Fruit fly (Drosophila melanogaster) whole organism, pupa: Measurements from ENCODE around the gene lgs.
A peak's percentile ranks its signal among the peaks of the same experiment; 100 is the strongest.

Experiments used
- CG10348 ChIP-seq: fragments of 200-800 bp; sonication (Bioruptor generic); IDR thresholded peaks from 2 replicates; pipeline ENCODE4 v1.3.6; 2022; ENCODE audit warnings: missing biosample characterization, missing genetic modification characterization
- CG12605 ChIP-seq: fragments of 200-800 bp; sonication (Bioruptor generic); IDR thresholded peaks from 2 replicates; pipeline ENCODE4 v1.3.6; 2022; ENCODE audit warnings: missing biosample characterization, missing genetic modification characterization
- CG13204 ChIP-seq: fragments of 200-800 bp; sonication (Bioruptor generic); optimal IDR thresholded peaks from 2 replicates; lab custom pipeline; 2018; ENCODE audit warnings: missing biosample characterization, mild to moderate bottlenecking, missing genetic modification characterization, moderate library complexity
- CG14655 ChIP-seq: fragments of 200-800 bp; sonication (Bioruptor generic); optimal IDR thresholded peaks from 3 replicates; lab custom pipeline; 2017; ENCODE audit warnings: mild to moderate bottlenecking, missing biosample characterization, missing genetic modification reagents, missing genetic modification characterization
- CG15710 ChIP-seq: fragments of 200-800 bp; sonication (Bioruptor generic); optimal IDR thresholded peaks from 2 replicates; lab custom pipeline; 2018; ENCODE audit warnings: missing biosample characterization, mild to moderate bottlenecking, missing genetic modification characterization, moderate library complexity
- CG17806 ChIP-seq: fragments of 200-800 bp; sonication (Bioruptor generic); optimal IDR thresholded peaks from 2 replicates; lab custom pipeline; 2018; ENCODE audit warnings: missing biosample characterization, mild to moderate bottlenecking, missing genetic modification characterization, moderate library complexity
- CG32121 ChIP-seq: fragments of 200-800 bp; sonication (Bioruptor generic); IDR thresholded peaks from 2 replicates; pipeline ENCODE4 v1.3.6; 2022; ENCODE audit warnings: missing biosample characterization, missing genetic modification characterization
- CG34367 ChIP-seq: fragments of 200-800 bp; sonication (Bioruptor generic); optimal IDR thresholded peaks from 2 replicates; lab custom pipeline; 2018; ENCODE audit warnings: missing biosample characterization, mild to moderate bottlenecking, missing genetic modification characterization
- CG4496 ChIP-seq: fragments of 200-800 bp; sonication (Bioruptor generic); IDR thresholded peaks from 3 replicates; pipeline ENCODE4 v1.3.6; 2022; ENCODE audit warnings: missing biosample characterization, missing genetic modification characterization
- CG8159 ChIP-seq: fragments of 200-800 bp; sonication (Bioruptor generic); optimal IDR thresholded peaks from 3 replicates; lab custom pipeline; 2018; ENCODE audit warnings: missing biosample characterization, mild to moderate bottlenecking, missing genetic modification characterization, moderate library complexity
- CG8301 ChIP-seq: fragments of 200-800 bp; sonication (Bioruptor generic); optimal IDR thresholded peaks from 2 replicates; lab custom pipeline; 2018; ENCODE audit warnings: missing biosample characterization, mild to moderate bottlenecking, missing genetic modification characterization
- CG9948 ChIP-seq: fragments of 200-800 bp; sonication (Bioruptor generic); optimal IDR thresholded peaks from 2 replicates; lab custom pipeline; 2018; ENCODE audit warnings: missing biosample characterization, mild to moderate bottlenecking, missing genetic modification characterization, moderate library complexity
- D1 ChIP-seq: fragments of 200-800 bp; sonication (Bioruptor generic); optimal IDR thresholded peaks from 2 replicates; lab custom pipeline; 2018; ENCODE audit warnings: missing biosample characterization, mild to moderate bottlenecking, missing genetic modification characterization, moderate library complexity
- EcR ChIP-seq: fragments of 200-800 bp; sonication (Bioruptor generic); optimal IDR thresholded peaks from 3 replicates; lab custom pipeline; 2019; ENCODE audit warnings: missing biosample characterization, missing genetic modification characterization, mild to moderate bottlenecking, moderate library complexity, missing genetic modification reagents
- Ets98B ChIP-seq: fragments of 200-800 bp; sonication (Bioruptor generic); IDR thresholded peaks from 2 replicates; pipeline ENCODE4 v1.3.6; 2022; ENCODE audit warnings: missing biosample characterization, missing genetic modification characterization
- Pif1A ChIP-seq: fragments of 200-800 bp; sonication (Bioruptor generic); optimal IDR thresholded peaks from 3 replicates; lab custom pipeline; 2016; ENCODE audit warnings: missing biosample characterization, missing genetic modification characterization
- Pif1B ChIP-seq: fragments of 200-800 bp; sonication (Bioruptor generic); optimal IDR thresholded peaks from 3 replicates; lab custom pipeline; 2016; ENCODE audit warnings: missing biosample characterization, missing genetic modification characterization
- Snoo ChIP-seq: fragments of 200-800 bp; sonication (Bioruptor generic); optimal IDR thresholded peaks from 3 replicates; lab custom pipeline; 2017; ENCODE audit warnings: missing biosample characterization, mild to moderate bottlenecking, missing genetic modification characterization, inconsistent platforms
- fd96Ca ChIP-seq: fragments of 200-800 bp; sonication (Bioruptor generic); IDR thresholded peaks from 3 replicates; pipeline ENCODE4 v1.3.6; 2022; ENCODE audit warnings: missing biosample characterization, missing genetic modification characterization
- gl ChIP-seq: fragments of 200-800 bp; sonication (Bioruptor generic); optimal IDR thresholded peaks from 2 replicates; lab custom pipeline; 2018; ENCODE audit warnings: missing biosample characterization, mild to moderate bottlenecking, missing genetic modification characterization
- rn ChIP-seq: fragments of 200-800 bp; sonication (Bioruptor generic); IDR thresholded peaks from 2 replicates; pipeline ENCODE4 v1.3.6; 2022; ENCODE audit warnings: missing biosample characterization, missing genetic modification characterization

Gene lgs

DNA sequence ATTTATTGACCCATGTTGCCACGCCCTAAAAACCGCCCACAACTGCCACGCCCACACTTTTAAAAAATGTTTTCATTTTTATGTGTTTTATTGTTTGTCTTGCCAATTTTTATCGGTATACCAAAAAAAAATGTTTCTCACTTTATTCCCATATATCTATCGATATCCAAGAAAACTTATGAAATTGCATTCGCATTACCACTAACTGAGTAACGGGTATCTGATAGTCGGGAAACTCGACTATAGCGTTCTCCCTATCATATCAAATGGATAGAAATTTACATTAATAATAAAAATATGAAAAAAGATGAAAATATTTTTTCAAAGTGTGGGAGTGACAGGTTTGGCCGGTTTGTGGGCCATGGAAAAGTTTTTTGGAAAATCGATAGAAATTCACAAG lies 5.3 kb upstream of the lgs start:
- no peak for TF ChIP-seq CG34367 (tag; lab: Kevin White, UChicago)

dm6 chr4:448126-448525 lies 4.4 kb upstream of the lgs start:
- TF ChIP-seq CG32121 (GFP tag; lab: Robert Waterston, UW), result no peak
- TF ChIP-seq CG8159 (tag; lab: Kevin White, UChicago), result no peak
- no peak for TF ChIP-seq CG14655 (GFP tag; lab: Kevin White, UChicago)
- no peak for TF ChIP-seq Pif1B (GFP tag; lab: Kevin White, UChicago)
- TF ChIP-seq Ets98B (GFP tag; lab: Robert Waterston, UW), result no peak
- TF ChIP-seq EcR (GFP tag; lab: Kevin White, UChicago), result no peak
- no peak for TF ChIP-seq gl (tag; lab: Kevin White, UChicago)
- no peak for TF ChIP-seq CG15710 (tag; lab: Kevin White, UChicago)
- no peak for TF ChIP-seq rn (GFP tag; lab: Robert Waterston, UW)

dm6 chr4:445931-446526 lies 2.3 kb upstream of the lgs start:
- TF ChIP-seq CG34367 (tag; lab: Kevin White, UChicago), result no peak
- TF ChIP-seq Snoo, result peak; percentile 20
- TF ChIP-seq CG13204 (GFP tag; lab: Kevin White, UChicago), result no peak
- peak; percentile 40 for TF ChIP-seq Pif1A
- TF ChIP-seq CG32121 (GFP tag; lab: Robert Waterston, UW), result no peak
- peak; percentile 51 for TF ChIP-seq Pif1B (GFP tag; lab: Kevin White, UChicago)

DNA sequence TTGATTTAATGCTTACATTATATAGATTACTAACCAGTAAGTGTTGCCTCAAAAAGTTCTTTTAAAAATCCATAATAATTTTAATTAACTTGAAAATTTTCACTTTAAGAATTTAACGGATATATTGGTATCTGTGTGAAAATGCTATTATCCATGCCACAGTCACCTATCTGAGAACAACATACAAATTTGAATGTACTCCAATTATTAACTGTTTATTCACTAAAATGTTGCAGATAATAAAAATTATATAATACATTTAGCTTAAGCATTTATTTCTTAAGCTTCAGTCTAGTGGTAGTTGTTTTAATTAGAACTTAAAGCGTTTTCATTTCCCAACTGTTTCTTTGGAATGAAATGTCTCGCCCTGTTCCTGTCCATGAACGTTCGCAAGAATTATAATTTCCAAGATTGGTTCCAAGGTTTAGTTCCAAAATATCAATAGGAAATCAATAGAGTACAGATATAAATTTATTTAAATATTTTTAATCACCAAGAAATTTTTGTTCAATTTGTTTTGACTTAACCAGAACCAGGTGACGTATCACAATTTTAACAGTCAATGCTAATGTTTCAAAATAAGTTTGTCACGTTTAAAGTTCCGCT lies 1.5 kb upstream of the lgs start, which contains the start of gene CaMKI:
CaMKI (plus strand) TSS at position 392 of the 606 bp plus-strand sequence.
- no peak for TF ChIP-seq fd96Ca
- no peak for TF ChIP-seq Ets98B (GFP tag; lab: Robert Waterston, UW)
- TF ChIP-seq EcR (GFP tag; lab: Kevin White, UChicago), result no peak
- no peak for TF ChIP-seq Snoo
- no peak for TF ChIP-seq Pif1B (GFP tag; lab: Kevin White, UChicago)

DNA sequence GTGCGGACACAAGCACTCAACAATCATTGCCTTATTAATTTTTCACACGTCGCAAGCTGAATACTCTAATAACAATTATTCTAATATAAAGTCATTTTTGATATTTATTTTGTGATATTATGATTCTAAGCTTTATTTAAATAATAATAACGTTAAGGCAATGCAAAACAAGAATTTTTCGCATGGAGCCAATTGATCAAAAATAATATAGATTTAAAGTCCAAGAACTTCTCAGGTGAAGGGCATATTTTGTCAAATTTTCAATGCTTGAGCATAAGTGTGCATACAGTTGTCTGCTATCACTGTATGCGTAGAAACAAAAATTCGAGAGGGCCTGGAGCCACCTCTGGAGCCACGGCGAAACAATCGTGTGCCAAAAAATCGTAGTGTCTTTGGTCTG lies 9.4 kb downstream of the lgs start:
- TF ChIP-seq fd96Ca (no peak), EcR (GFP tag; lab: Kevin White, UChicago) (no peak), CG10348 (GFP tag; lab: Robert Waterston, UW) (no peak), Ets98B (GFP tag; lab: Robert Waterston, UW) (no peak), gl (tag; lab: Kevin White, UChicago) (no peak), CG9948 (tag; lab: Kevin White, UChicago) (no peak), CG14655 (GFP tag; lab: Kevin White, UChicago) (no peak), D1 (tag; lab: Kevin White, UChicago) (no peak)

DNA sequence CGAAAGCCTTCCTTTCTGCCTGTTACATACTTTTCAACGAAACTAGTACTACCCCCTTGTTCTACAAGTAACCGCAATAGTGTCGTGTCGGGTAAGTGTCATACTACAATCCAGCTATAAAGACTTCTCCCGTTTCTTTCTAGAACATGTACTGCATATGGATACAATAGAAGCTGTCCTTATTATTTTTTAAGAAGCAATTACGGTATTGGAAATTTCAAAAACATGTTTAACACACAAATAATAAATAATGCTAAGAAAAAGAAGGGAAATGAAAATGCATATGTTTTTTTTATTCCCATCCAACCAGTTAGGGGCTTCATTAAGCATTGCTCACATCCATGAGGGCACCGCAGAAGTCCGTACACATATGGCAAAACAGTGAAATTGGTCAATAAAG lies 14.2 kb downstream of the lgs start:
- TF ChIP-seq CG12605 (GFP tag; lab: Robert Waterston, UW), result no peak
- no peak for TF ChIP-seq gl (tag; lab: Kevin White, UChicago)
- TF ChIP-seq rn (GFP tag; lab: Robert Waterston, UW), result no peak
- no peak for TF ChIP-seq CG14655 (GFP tag; lab: Kevin White, UChicago)
- no peak for TF ChIP-seq D1 (tag; lab: Kevin White, UChicago)
- no peak for TF ChIP-seq CG15710 (tag; lab: Kevin White, UChicago)
- no peak for TF ChIP-seq EcR (GFP tag; lab: Kevin White, UChicago)
- no peak for TF ChIP-seq CG8159 (tag; lab: Kevin White, UChicago)
- no peak for TF ChIP-seq CG9948 (tag; lab: Kevin White, UChicago)
- no peak for TF ChIP-seq fd96Ca
- TF ChIP-seq CG4496 (GFP tag; lab: Robert Waterston, UW), result no peak
- no peak for TF ChIP-seq CG13204 (GFP tag; lab: Kevin White, UChicago)
- TF ChIP-seq CG17806 (tag; lab: Kevin White, UChicago), result no peak
- TF ChIP-seq, all 21 proteins: peak for 0

- TF ChIP-seq Ets98B (GFP tag; lab: Robert Waterston, UW), result no peak
- TF ChIP-seq CG10348 (GFP tag; lab: Robert Waterston, UW), result no peak
- TF ChIP-seq CG8301, result no peak
- TF ChIP-seq gl (tag; lab: Kevin White, UChicago), result no peak
- no peak for TF ChIP-seq Pif1B (GFP tag; lab: Kevin White, UChicago)
- no peak for TF ChIP-seq CG15710 (tag; lab: Kevin White, UChicago)
- no peak for TF ChIP-seq CG8159 (tag; lab: Kevin White, UChicago)
- no peak for TF ChIP-seq Snoo
- TF ChIP-seq EcR (GFP tag; lab: Kevin White, UChicago), result no peak
- no peak for TF ChIP-seq D1 (tag; lab: Kevin White, UChicago)
- no peak for TF ChIP-seq CG4496 (GFP tag; lab: Robert Waterston, UW)
Measured at dm6 chr4:428256-428655, 15.5 kb downstream of the lgs start.
